Fruit fly (Drosophila melanogaster): ENCODE measurements around the gene CG6012.
A peak's percentile ranks its signal among the peaks of the same experiment; 100 is the strongest.

DNA sequence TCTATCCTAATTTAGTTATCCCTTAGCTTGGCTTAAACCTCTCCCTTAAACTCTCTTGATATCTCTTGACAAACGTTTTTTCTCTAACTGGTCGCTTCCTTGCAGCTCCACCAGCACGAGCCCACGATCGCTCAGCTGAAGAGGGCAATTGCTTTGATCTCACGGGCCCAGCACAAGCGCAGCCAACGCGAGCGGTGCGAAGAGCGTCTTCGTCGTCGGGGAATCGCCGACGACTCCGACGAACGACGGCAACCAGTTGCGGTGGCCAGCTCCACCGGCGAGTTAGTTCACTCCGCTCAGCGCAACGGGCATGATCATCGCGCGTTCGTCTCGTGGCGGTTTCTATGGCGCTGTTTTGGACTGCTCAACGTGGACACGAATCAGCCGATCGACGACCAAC lies 19.6 kb upstream of the CG6012 start:
- TF ChIP-seq Gug (GFP tag; IDR thresholded peaks at IDR 0.05) (no peak), Hr39 (GFP tag; optimal IDR thresholded peaks at IDR 0.05) (no peak), CG34406 (GFP tag; optimal IDR thresholded peaks at IDR 0.05) (no peak), CG9139 (GFP tag; optimal IDR thresholded peaks at IDR 0.05) (no peak), eg (GFP tag; IDR thresholded peaks at IDR 0.05) (no peak; the same call in 2 of the 3 replicates), CG3919 (GFP tag; optimal IDR thresholded peaks at IDR 0.05) (peak; percentile 62), Sox102F (GFP tag; optimal IDR thresholded peaks at IDR 0.05) (no peak)
